Fruit fly (Drosophila melanogaster) whole organism, prepupa: ENCODE measurements around the gene CG13460.

ENCODE experiments used
- CG11762 ChIP-seq: fragments of 200-800 bp; sonication (Bioruptor generic); optimal IDR thresholded peaks from 3 replicates; lab custom pipeline; 2016; ENCODE audit warnings: missing biosample characterization, missing genetic modification characterization; ENCODE audit not compliant: insufficient read depth
- CG11902 ChIP-seq: fragments of 200-800 bp; sonication (Bioruptor generic); optimal IDR thresholded peaks from 3 replicates; lab custom pipeline; 2016; ENCODE audit warnings: missing biosample characterization, missing genetic modification characterization
- CG31627 ChIP-seq: fragments of 200-800 bp; sonication (Bioruptor generic); optimal IDR thresholded peaks from 3 replicates; lab custom pipeline; 2016; ENCODE audit warnings: missing biosample characterization, missing genetic modification characterization
- CG6792 ChIP-seq: fragments of 200-800 bp; sonication (Bioruptor generic); optimal IDR thresholded peaks from 3 replicates; lab custom pipeline; 2016; ENCODE audit warnings: missing biosample characterization, missing genetic modification characterization
- CG8119 ChIP-seq: fragments of 200-800 bp; sonication (Bioruptor generic); IDR thresholded peaks from 3 replicates; pipeline ENCODE4 v1.3.6; 2022; ENCODE audit warnings: missing biosample characterization, missing genetic modification characterization
- Hr4 ChIP-seq: fragments of 200-800 bp; sonication (Bioruptor generic); optimal IDR thresholded peaks from 3 replicates; lab custom pipeline; 2016; ENCODE audit warnings: missing biosample characterization, missing genetic modification characterization
- Lpt ChIP-seq: fragments of 200-800 bp; sonication (Bioruptor generic); optimal IDR thresholded peaks from 3 replicates; lab custom pipeline; 2016; ENCODE audit warnings: missing biosample characterization, missing genetic modification characterization
- OdsH ChIP-seq: fragments of 200-800 bp; sonication (Bioruptor generic); optimal IDR thresholded peaks from 3 replicates; lab custom pipeline; 2016; ENCODE audit warnings: missing biosample characterization, missing genetic modification characterization
- Sox14 ChIP-seq: fragments of 200-800 bp; sonication (Bioruptor generic); optimal IDR thresholded peaks from 3 replicates; lab custom pipeline; 2016; ENCODE audit warnings: missing biosample characterization, missing genetic modification characterization
- dsx ChIP-seq: fragments of 200-800 bp; optimal IDR thresholded peaks from 3 replicates; lab custom pipeline; 2019; ENCODE audit warnings: missing biosample characterization, mild to moderate bottlenecking, missing genetic modification characterization, moderate library complexity; ENCODE audit not compliant: poor library complexity, severe bottlenecking
- net ChIP-seq: fragments of 200-800 bp; sonication (Bioruptor generic); optimal IDR thresholded peaks from 3 replicates; lab custom pipeline; 2016; ENCODE audit warnings: missing biosample characterization, missing genetic modification characterization
- pdm3 ChIP-seq: fragments of 200-800 bp; sonication (Bioruptor generic); optimal IDR thresholded peaks from 3 replicates; lab custom pipeline; 2016; ENCODE audit warnings: missing biosample characterization, missing genetic modification characterization
- svp ChIP-seq: fragments of 200-800 bp; sonication (Bioruptor generic); peaks from one replicate; lab custom pipeline; 2016; ENCODE audit warnings: missing biosample characterization, missing genetic modification characterization
- topi ChIP-seq: fragments of 200-800 bp; sonication (Bioruptor generic); optimal IDR thresholded peaks from 3 replicates; lab custom pipeline; 2016; ENCODE audit warnings: missing biosample characterization, missing genetic modification characterization

dm6 chr3L:15043465-15043864 is 18.0 kb downstream of the CG13460 start:
- no peak for TF ChIP-seq Hr4 (GFP tag; lab: Kevin White, UChicago)
- TF ChIP-seq CG31627 (GFP tag; lab: Kevin White, UChicago) = no peak
- no peak for TF ChIP-seq dsx
- TF ChIP-seq CG8119 (GFP tag; lab: Robert Waterston, UW) = no peak
- TF ChIP-seq CG6792 (GFP tag; lab: Kevin White, UChicago) = no peak
- no peak for TF ChIP-seq CG11762 (GFP tag; lab: Kevin White, UChicago)
- TF ChIP-seq Lpt (GFP tag; lab: Kevin White, UChicago) = no peak
- TF ChIP-seq OdsH = no peak
- TF ChIP-seq svp (GFP tag; lab: Kevin White, UChicago) = no peak
- no peak for TF ChIP-seq net (GFP tag; lab: Kevin White, UChicago)
- no peak for TF ChIP-seq CG11902 (GFP tag; lab: Kevin White, UChicago)
- TF ChIP-seq pdm3 (GFP tag; lab: Kevin White, UChicago) = no peak
- TF ChIP-seq topi = no peak
- TF ChIP-seq Sox14 (GFP tag; lab: Kevin White, UChicago) = no peak
